Worm (Caenorhabditis elegans) whole organism, young adult: ENCODE measurements around the gene C47E12.9.

Experiments
- B0019.2 ChIP-seq: fragments of 200-800 bp; sonication (Bioruptor generic); conservative IDR thresholded peaks from 2 replicates; pipeline ENCODE4 v1.3.6; 2022; ENCODE audit warnings: missing genetic modification reagents, missing genetic modification characterization, missing compliant biosample characterization
- B0261.1 ChIP-seq: sonication (generic microtip); optimal IDR thresholded peaks from 2 replicates; lab custom pipeline; 2016; ENCODE audit warnings: mild to moderate bottlenecking, missing genetic modification characterization, moderate library complexity, missing compliant biosample characterization
- D2030.7 ChIP-seq: fragments of 200-800 bp; sonication (Bioruptor generic); IDR thresholded peaks from 2 replicates; pipeline ENCODE4 v1.3.6; 2022; ENCODE audit warnings: missing genetic modification reagents, missing genetic modification characterization, missing compliant biosample characterization
- F10E7.11 ChIP-seq: sonication (generic microtip); optimal IDR thresholded peaks from 2 replicates; lab custom pipeline; 2017; ENCODE audit warnings: mild to moderate bottlenecking, missing genetic modification characterization, moderate library complexity, missing compliant biosample characterization
- F22D6.2 ChIP-seq: sonication (generic microtip); optimal IDR thresholded peaks from 2 replicates; lab custom pipeline; 2016; ENCODE audit warnings: mild to moderate bottlenecking, missing genetic modification characterization, missing compliant biosample characterization
- F52B5.7 ChIP-seq: sonication (generic microtip); optimal IDR thresholded peaks from 2 replicates; lab custom pipeline; 2016; ENCODE audit warnings: mild to moderate bottlenecking, missing genetic modification characterization, missing compliant biosample characterization
- F57C9.4 ChIP-seq: sonication (generic microtip); optimal IDR thresholded peaks from 2 replicates; lab custom pipeline; 2017; ENCODE audit warnings: mild to moderate bottlenecking, missing genetic modification characterization, missing compliant biosample characterization
- T07F8.4 ChIP-seq: sonication (generic microtip); optimal IDR thresholded peaks from 2 replicates; lab custom pipeline; 2016; ENCODE audit warnings: mild to moderate bottlenecking, missing genetic modification characterization, moderate library complexity, missing compliant biosample characterization
- Y53F4B.3 ChIP-seq: fragments of 200-800 bp; sonication (Bioruptor generic); IDR thresholded peaks from 2 replicates; pipeline ENCODE4 v1.3.6; 2022; ENCODE audit warnings: missing genetic modification reagents, missing genetic modification characterization, missing compliant biosample characterization
- Y67H2A.10 ChIP-seq: fragments of 200-800 bp; sonication (Bioruptor generic); conservative IDR thresholded peaks from 2 replicates; pipeline ENCODE4 v1.3.6; 2022; ENCODE audit warnings: missing genetic modification reagents, missing genetic modification characterization, missing compliant biosample characterization
- Y79H2A.3 ChIP-seq: fragments of 200-800 bp; sonication (Bioruptor generic); conservative IDR thresholded peaks from 2 replicates; pipeline ENCODE4 v1.3.6; 2022; ENCODE audit warnings: missing genetic modification reagents, missing genetic modification characterization, missing compliant biosample characterization
- atf-7 ChIP-seq: sonication (generic microtip); optimal IDR thresholded peaks from 2 replicates; lab custom pipeline; 2017; ENCODE audit warnings: mild to moderate bottlenecking, missing genetic modification characterization, missing compliant biosample characterization
- bed-1 ChIP-seq: fragments of 200-800 bp; sonication (Bioruptor generic); IDR thresholded peaks from 2 replicates; pipeline ENCODE4 v1.3.6; 2022; ENCODE audit warnings: missing genetic modification reagents, missing genetic modification characterization, missing compliant biosample characterization
- bed-2 ChIP-seq: fragments of 200-800 bp; sonication (Bioruptor generic); IDR thresholded peaks from 2 replicates; pipeline ENCODE4 v1.3.6; 2022; ENCODE audit warnings: missing genetic modification reagents, missing genetic modification characterization, missing compliant biosample characterization
- ccch-3 ChIP-seq: fragments of 200-800 bp; sonication (Bioruptor generic); optimal IDR thresholded peaks from 2 replicates; lab custom pipeline; 2018; ENCODE audit warnings: mild to moderate bottlenecking, missing genetic modification characterization, missing compliant biosample characterization
- cebp-2 ChIP-seq: fragments of 200-800 bp; sonication (Bioruptor generic); IDR thresholded peaks from 2 replicates; pipeline ENCODE4 v1.3.6; 2022; ENCODE audit warnings: missing genetic modification characterization, missing compliant biosample characterization
- ceh-27 ChIP-seq: fragments of 200-800 bp; sonication (Bioruptor generic); optimal IDR thresholded peaks from 2 replicates; lab custom pipeline; 2018; ENCODE audit warnings: mild to moderate bottlenecking, missing genetic modification characterization, moderate library complexity, missing compliant biosample characterization
- ceh-58 ChIP-seq: fragments of 200-800 bp; sonication (Bioruptor generic); IDR thresholded peaks from 2 replicates; pipeline ENCODE4 v1.3.6; 2022; ENCODE audit warnings: missing genetic modification characterization, missing compliant biosample characterization
- chd-7 ChIP-seq: sonication (generic microtip); optimal IDR thresholded peaks from 2 replicates; lab custom pipeline; 2016; ENCODE audit warnings: mild to moderate bottlenecking, missing genetic modification characterization, moderate library complexity, missing compliant biosample characterization
- dox-1 ChIP-seq: fragments of 200-800 bp; sonication (Bioruptor generic); IDR thresholded peaks from 2 replicates; pipeline ENCODE4 v1.3.6; 2022; ENCODE audit warnings: missing genetic modification reagents, missing genetic modification characterization, missing compliant biosample characterization
- egl-44 ChIP-seq: fragments of 200-800 bp; sonication (Bioruptor generic); IDR thresholded peaks from 2 replicates; pipeline ENCODE4 v1.3.6; 2022; ENCODE audit warnings: missing genetic modification reagents, missing genetic modification characterization, missing compliant biosample characterization
- ekl-4 ChIP-seq: fragments of 200-800 bp; sonication (Bioruptor generic); IDR thresholded peaks from 2 replicates; pipeline ENCODE4 v1.3.6; 2022; ENCODE audit warnings: missing genetic modification reagents, missing genetic modification characterization, missing compliant biosample characterization
- hlh-12 ChIP-seq: sonication (generic microtip); optimal IDR thresholded peaks from 2 replicates; lab custom pipeline; 2016; ENCODE audit warnings: missing genetic modification characterization, missing compliant biosample characterization
- hlh-26 ChIP-seq: fragments of 200-800 bp; sonication (Bioruptor generic); conservative IDR thresholded peaks from 2 replicates; pipeline ENCODE4 v1.3.6; 2022; ENCODE audit warnings: missing genetic modification reagents, missing genetic modification characterization, missing compliant biosample characterization
- hmg-20 ChIP-seq: fragments of 200-800 bp; sonication (Bioruptor generic); IDR thresholded peaks from 2 replicates; pipeline ENCODE4 v1.3.6; 2022; ENCODE audit warnings: missing genetic modification reagents, missing genetic modification characterization, missing compliant biosample characterization
- hrde-1 ChIP-seq: sonication (generic microtip); optimal IDR thresholded peaks from 2 replicates; lab custom pipeline; 2016; ENCODE audit warnings: missing genetic modification characterization, mild to moderate bottlenecking, missing compliant biosample characterization, moderate library complexity, missing genotype, missing genetic modification reagents, borderline replicate concordance
- hsf-1 ChIP-seq: fragments of 200-800 bp; sonication (Bioruptor generic); IDR thresholded peaks from 2 replicates; pipeline ENCODE4 v1.3.6; 2022; ENCODE audit warnings: missing genetic modification reagents, missing genetic modification characterization, missing compliant biosample characterization
- let-607 ChIP-seq, 2 experiments: fragments of 200-800 bp in 1 of 2; sonication (Bioruptor generic) in 1 of 2; sonication (generic microtip) in 1 of 2; optimal IDR thresholded peaks; 2 replicates each; lab custom pipeline; 2016 to 2018; ENCODE audit warnings: mild to moderate bottlenecking in 2 of 2, missing compliant biosample characterization in 2 of 2, missing genetic modification characterization in 2 of 2, moderate library complexity in 2 of 2, missing genotype in 1 of 2
- lin-26 ChIP-seq: fragments of 200-800 bp; sonication (Bioruptor generic); IDR thresholded peaks from 2 replicates; pipeline ENCODE4 v1.3.6; 2022; ENCODE audit warnings: missing genetic modification reagents, missing genetic modification characterization, missing compliant biosample characterization
- lin-40 ChIP-seq: sonication (generic microtip); optimal IDR thresholded peaks from 2 replicates; lab custom pipeline; 2016; ENCODE audit warnings: missing genetic modification characterization, mild to moderate bottlenecking, missing compliant biosample characterization, missing genotype, missing genetic modification reagents
- lin-54 ChIP-seq: fragments of 200-800 bp; sonication (Bioruptor generic); optimal IDR thresholded peaks from 2 replicates; lab custom pipeline; 2018; ENCODE audit warnings: mild to moderate bottlenecking, missing genetic modification characterization, missing compliant biosample characterization
- madf-3 ChIP-seq: fragments of 200-800 bp; sonication (Bioruptor generic); IDR thresholded peaks from 2 replicates; pipeline ENCODE4 v1.3.6; 2022; ENCODE audit warnings: missing genetic modification reagents, missing genetic modification characterization, missing compliant biosample characterization
- madf-6 ChIP-seq: fragments of 200-800 bp; sonication (Bioruptor generic); IDR thresholded peaks from 2 replicates; pipeline ENCODE4 v1.3.6; 2022; ENCODE audit warnings: missing genetic modification reagents, missing genetic modification characterization, missing compliant biosample characterization
- mel-28 ChIP-seq: sonication (generic microtip); optimal IDR thresholded peaks from 2 replicates; lab custom pipeline; 2016; ENCODE audit warnings: borderline replicate concordance, mild to moderate bottlenecking, missing genetic modification characterization, missing compliant biosample characterization
- nfya-1 ChIP-seq: sonication (generic microtip); optimal IDR thresholded peaks from 2 replicates; lab custom pipeline; 2017; ENCODE audit warnings: antibody characterized with exemption, missing compliant biosample characterization, missing genetic modification characterization, borderline replicate concordance; ENCODE audit not compliant: insufficient read depth
- nfyb-1 ChIP-seq: fragments of 200-800 bp; sonication (Bioruptor generic); IDR thresholded peaks from 2 replicates; pipeline ENCODE4 v1.3.6; 2022; ENCODE audit warnings: missing genetic modification reagents, missing genetic modification characterization, missing compliant biosample characterization
- nhr-120 ChIP-seq: fragments of 200-800 bp; sonication (Bioruptor generic); IDR thresholded peaks from 2 replicates; pipeline ENCODE4 v1.3.6; 2022; ENCODE audit warnings: missing genetic modification characterization, missing compliant biosample characterization
- nhr-27 ChIP-seq: fragments of 200-800 bp; sonication (Bioruptor generic); optimal IDR thresholded peaks from 2 replicates; lab custom pipeline; 2018; ENCODE audit warnings: mild to moderate bottlenecking, missing genetic modification characterization, moderate library complexity, missing compliant biosample characterization
- rpc-1 ChIP-seq, 2 experiments: fragments of 150-350 bp in 1 of 2; sonication (generic microtip) in 1 of 2; optimal IDR thresholded peaks; 2 replicates each; lab custom pipeline; 2014 to 2018; ENCODE audit warnings: missing biosample characterization in 1 of 2, missing genetic modification characterization in 1 of 2, missing genetic modification reagents in 1 of 2, missing genotype in 1 of 2
- snpc-1.3 ChIP-seq: sonication (generic microtip); optimal IDR thresholded peaks from 2 replicates; lab custom pipeline; 2017; ENCODE audit warnings: missing genetic modification characterization, mild to moderate bottlenecking, missing compliant biosample characterization, antibody characterized with exemption, moderate library complexity, missing genotype, missing genetic modification reagents; ENCODE audit not compliant: insufficient read depth
- snpc-3.4 ChIP-seq: sonication (generic microtip); optimal IDR thresholded peaks from 2 replicates; lab custom pipeline; 2017; ENCODE audit warnings: missing genetic modification characterization, mild to moderate bottlenecking, missing compliant biosample characterization, antibody characterized with exemption, moderate library complexity, missing genotype, missing genetic modification reagents
- ztf-26 ChIP-seq: sonication (generic microtip); optimal IDR thresholded peaks from 2 replicates; lab custom pipeline; 2017; ENCODE audit warnings: missing genetic modification characterization, missing compliant biosample characterization

The C47E12.9 gene

DNA sequence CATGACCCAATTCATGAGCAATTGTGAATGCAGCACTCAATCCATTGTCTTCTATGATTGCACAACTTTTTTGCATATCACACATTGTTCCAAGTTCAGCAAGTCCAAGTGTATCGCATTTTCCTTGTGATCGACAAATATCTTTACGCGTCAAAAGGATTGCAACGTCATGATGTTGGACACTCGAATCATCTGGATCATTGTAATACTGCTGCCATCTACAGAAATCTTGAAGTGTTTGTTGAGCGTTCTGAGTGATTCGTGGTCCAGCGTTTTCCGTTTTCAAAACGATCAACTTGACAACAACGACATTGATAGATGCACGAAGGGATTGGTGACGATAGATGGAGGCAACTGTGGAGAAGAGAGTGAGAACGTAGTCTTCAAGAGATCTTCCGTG lies 31.3 kb upstream of the C47E12.9 start:
- no peak for TF ChIP-seq Y79H2A.3 (GFP tag; lab: Robert Waterston, UW)
- 0 out of 2 replicates have a peak, but pooled peaks have one; percentile 15 for TF ChIP-seq madf-3
- TF ChIP-seq ceh-58 (GFP tag; lab: Robert Waterston, UW), result no peak

ce11 chrIV:9944279-9944678 lies 30.2 kb upstream of the C47E12.9 start:
- TF ChIP-seq lin-54 (GFP tag; lab: Kevin White, UChicago) (no peak), mel-28 (no peak), hlh-12 (no peak), lin-40 (tag; lab: Kevin White, UChicago) (no peak), madf-6 (GFP tag; lab: Robert Waterston, UW) (no peak), rpc-1 (optimal IDR thresholded peaks at IDR 0.05; lab: Kevin White, UChicago) (no peak), rpc-1 (tag; optimal IDR thresholded peaks at IDR 0.05; lab: Kevin White, UChicago) (no peak), ceh-58 (GFP tag; lab: Robert Waterston, UW) (no peak), B0261.1 (tag; lab: Kevin White, UChicago) (no peak), ccch-3 (GFP tag; lab: Kevin White, UChicago) (no peak), atf-7 (tag; lab: Kevin White, UChicago) (no peak), cebp-2 (GFP tag; lab: Robert Waterston, UW) (no peak), T07F8.4 (tag; lab: Kevin White, UChicago) (no peak), F57C9.4 (tag; lab: Kevin White, UChicago) (no peak)

- TF ChIP-seq ekl-4 (no peak), D2030.7 (GFP tag; lab: Robert Waterston, UW) (no peak), let-607 (tag; optimal IDR thresholded peaks at IDR 0.05; lab: Kevin White, UChicago) (no peak), ceh-27 (GFP tag; lab: Kevin White, UChicago) (no peak), nhr-120 (GFP tag; lab: Robert Waterston, UW) (no peak)
These were observed 26.5 kb upstream of the C47E12.9 start for ce11 chrIV:9948035-9948434.

DNA sequence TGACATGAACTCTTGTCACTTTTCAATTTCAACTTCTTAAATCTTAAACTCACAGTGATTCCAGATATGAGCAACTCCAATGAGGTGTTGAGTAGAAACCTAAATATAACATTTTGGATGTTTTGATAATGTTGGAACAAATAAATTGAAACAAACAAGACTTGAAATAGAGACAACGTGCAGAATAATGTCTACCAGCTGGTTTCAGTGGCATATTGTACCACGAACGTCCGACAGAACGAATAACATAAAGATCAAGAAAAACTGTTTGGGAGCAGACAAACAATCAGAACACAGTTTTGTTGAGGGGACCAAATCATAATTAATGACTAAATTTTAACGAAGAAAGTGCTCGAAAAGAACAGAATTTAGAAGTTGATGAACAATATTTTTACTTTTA lies 21.2 kb upstream of the C47E12.9 start, which contains the start of gene gon-1:
Gene gon-1 (minus strand): TSS at position 101 of the 400 bp plus-strand sequence.
- TF ChIP-seq madf-3 (no peak), snpc-3.4 (tag; lab: Kevin White, UChicago) (no peak), nfya-1 (no peak), ceh-58 (GFP tag; lab: Robert Waterston, UW) (no peak), bed-2 (GFP tag; lab: Robert Waterston, UW) (no peak), hlh-26 (GFP tag; lab: Robert Waterston, UW) (no peak), F52B5.7 (tag; lab: Kevin White, UChicago) (no peak), nhr-27 (tag; lab: Kevin White, UChicago) (no peak), F22D6.2 (tag; lab: Kevin White, UChicago) (no peak)

DNA sequence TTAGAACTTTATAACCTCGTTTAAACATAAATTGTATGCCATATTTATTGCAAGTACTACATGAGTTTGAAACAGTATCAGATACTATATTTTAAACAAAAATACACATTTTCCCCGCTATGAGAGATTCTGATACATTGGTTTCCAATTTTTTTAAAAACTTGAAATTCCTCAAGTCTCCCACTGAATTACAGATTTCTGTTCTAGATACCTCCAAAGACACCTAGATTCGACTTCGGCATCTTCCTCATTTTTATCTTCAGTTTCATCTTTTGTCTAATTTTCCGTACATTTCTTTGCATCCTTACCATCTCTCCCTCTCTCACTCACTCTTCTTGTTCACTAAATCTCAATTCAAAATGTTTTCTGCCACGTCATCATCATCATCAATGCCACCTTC lies 10.5 kb upstream of the C47E12.9 start, which contains the start of gene T13H10.2:
Gene T13H10.2 (plus strand): TSS at position 301 of the 400 bp plus-strand sequence.
- TF ChIP-seq Y53F4B.3 (no peak), bed-2 (GFP tag; lab: Robert Waterston, UW) (no peak), ccch-3 (GFP tag; lab: Kevin White, UChicago) (no peak), F10E7.11 (tag; lab: Kevin White, UChicago) (no peak), egl-44 (GFP tag; lab: Robert Waterston, UW) (no peak), snpc-1.3 (tag; lab: Kevin White, UChicago) (no peak), dox-1 (no peak), bed-1 (GFP tag; lab: Robert Waterston, UW) (no peak), chd-7 (tag; lab: Kevin White, UChicago) (no peak), ztf-26 (tag; lab: Kevin White, UChicago) (no peak), nfyb-1 (GFP tag; lab: Robert Waterston, UW) (no peak), Y67H2A.10 (GFP tag; lab: Robert Waterston, UW) (no peak), hrde-1 (no peak), B0019.2 (GFP tag; lab: Robert Waterston, UW) (no peak), hsf-1 (no peak), hmg-20 (no peak), lin-26 (GFP tag; lab: Robert Waterston, UW) (no peak)
